Worm (Caenorhabditis elegans): ENCODE results near the gene K07H8.11.

DNA sequence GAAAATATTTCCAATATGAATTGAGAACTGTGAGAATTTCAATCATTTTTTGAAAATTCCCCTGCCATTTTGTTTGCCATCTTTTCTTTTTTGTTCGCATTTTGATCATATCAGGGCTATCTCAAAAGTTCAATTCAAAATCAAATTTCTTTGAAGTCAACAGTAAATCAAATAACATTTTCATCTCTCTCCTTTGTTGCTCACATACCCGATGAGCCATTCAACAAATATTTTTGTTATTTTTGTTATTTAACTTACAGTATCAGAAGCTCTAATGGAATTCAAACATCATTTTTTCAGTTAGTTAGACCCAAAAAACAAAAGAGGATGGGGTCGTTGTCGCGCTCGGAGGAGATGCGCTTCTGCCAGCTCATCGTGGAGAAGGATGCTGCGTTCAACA, 28.5 kb upstream of the K07H8.11 start, which contains the start of gene vha-5:
- TF ChIP-seq unc-62 (GFP tag; optimal IDR thresholded peaks at IDR 0.05) (no peak), mls-2 (tag; optimal IDR thresholded peaks at IDR 0.05) (no peak), lin-13 (tag; optimal IDR thresholded peaks at IDR 0.05) (no peak), blmp-1 (tag; optimal IDR thresholded peaks at IDR 0.05) (no peak), nhr-76 (tag; optimal IDR thresholded peaks at IDR 0.05) (no peak), cnd-1 (tag; optimal IDR thresholded peaks at IDR 0.05) (no peak), elt-1 (tag; optimal IDR thresholded peaks at IDR 0.05; ENCODE audit: borderline replicate concordance, insufficient read depth) (no peak), ztf-11 (tag; optimal IDR thresholded peaks at IDR 0.05) (no peak), nhr-237 (tag; optimal IDR thresholded peaks at IDR 0.05) (no peak), mep-1 (tag; optimal IDR thresholded peaks at IDR 0.05) (no peak), snpc-4 (tag; optimal IDR thresholded peaks at IDR 0.05) (no peak), hlh-1 (tag; optimal IDR thresholded peaks at IDR 0.05) (no peak), pha-4 (tag; optimal IDR thresholded peaks at IDR 0.05) (no peak), nhr-2 (tag; optimal IDR thresholded peaks at IDR 0.05) (no peak)
